Fruit fly (Drosophila melanogaster): ENCODE results near the gene CG13287.

dm6 chr3L:5856919-5857318, 25.2 kb upstream of the CG13287 start:
- TF ChIP-seq Camta (GFP tag; optimal IDR thresholded peaks at IDR 0.05) (peak; percentile 19), CG2875 (GFP tag; optimal IDR thresholded peaks at IDR 0.05) (no peak), slbo (GFP tag; IDR thresholded peaks at IDR 0.05) (no peak), CG4617 (GFP tag; optimal IDR thresholded peaks at IDR 0.05; ENCODE audit: borderline replicate concordance) (no peak), org-1 (GFP tag; optimal IDR thresholded peaks at IDR 0.05) (peak; percentile 22), br (optimal IDR thresholded peaks at IDR 0.05) (no peak), cas (GFP tag; IDR thresholded peaks at IDR 0.05) (no peak), CG6654 (GFP tag; optimal IDR thresholded peaks at IDR 0.05) (no peak), CG12744 (GFP tag; optimal IDR thresholded peaks at IDR 0.05) (no peak), CG18262 (tag; optimal IDR thresholded peaks at IDR 0.05) (peak; percentile 79), ac (GFP tag; optimal IDR thresholded peaks at IDR 0.05) (peak; percentile 85), zen (tag; optimal IDR thresholded peaks at IDR 0.05) (peak; percentile 75)

All from whole organism, embryonic.